Worm (Caenorhabditis elegans): ENCODE data around the gene rps-29.

DNA sequence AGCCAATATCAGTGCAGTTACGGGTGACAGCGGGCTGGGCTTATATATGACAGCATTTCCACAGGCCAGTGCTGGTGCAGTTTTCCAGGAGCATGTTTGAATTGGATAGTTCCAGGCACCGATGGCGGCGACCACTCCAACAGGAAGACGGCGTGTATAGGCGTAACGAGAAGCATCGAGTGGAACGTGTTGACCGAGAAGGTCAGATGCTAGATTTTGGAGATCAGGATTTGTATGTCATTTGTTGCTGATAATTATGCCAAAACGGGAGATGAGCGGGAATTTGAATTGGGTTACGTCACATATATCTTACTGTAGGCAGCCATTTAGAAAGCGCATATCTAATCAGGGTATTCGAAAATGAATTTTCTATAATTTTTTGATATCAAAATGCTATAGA, 18.7 kb upstream of the rps-29 start:
- TF ChIP-seq him-1 (tag; optimal IDR thresholded peaks at IDR 0.05) (no peak), W03F9.2 (tag; optimal IDR thresholded peaks at IDR 0.05) (no peak), dao-5 (tag; optimal IDR thresholded peaks at IDR 0.05) (no peak)
